Worm (Caenorhabditis elegans) whole organism, L4 larva: ENCODE data around the gene icd-1.

ENCODE experiments used
- aha-1 ChIP-seq: fragments of 150-350 bp; peaks from one replicate; lab custom pipeline; 2014; ENCODE audit warnings: missing biosample characterization, missing genetic modification characterization
- arid-1 ChIP-seq: fragments of 200-800 bp; sonication (Bioruptor generic); conservative IDR thresholded peaks from 2 replicates; pipeline ENCODE4 v1.3.6; 2022; ENCODE audit warnings: missing genetic modification reagents, missing genetic modification characterization, missing compliant biosample characterization
- lsy-2 ChIP-seq, 2 experiments: fragments of 150-350 bp in 1 of 2; sonication (generic microtip) in 1 of 2; optimal IDR thresholded peaks; 2 replicates each; lab custom pipeline; 2014 to 2017; ENCODE audit warnings: missing biosample characterization in 2 of 2, missing genetic modification characterization in 2 of 2
- snpc-1.2 ChIP-seq: fragments of 200-800 bp; sonication (Bioruptor generic); IDR thresholded peaks from 2 replicates; pipeline ENCODE4 v1.3.6; 2022; ENCODE audit warnings: missing genetic modification reagents, missing genetic modification characterization, missing compliant biosample characterization
- snpc-4 ChIP-seq: fragments of 150-350 bp; optimal IDR thresholded peaks from 2 replicates; lab custom pipeline; 2014; ENCODE audit warnings: missing biosample characterization, missing genetic modification characterization
- ztf-11 ChIP-seq: fragments of 150-350 bp; optimal IDR thresholded peaks from 2 replicates; lab custom pipeline; 2014; ENCODE audit warnings: missing biosample characterization, missing genetic modification characterization

ce11 chrII:6565077-6565476 lies 23.4 kb downstream of the icd-1 start, which contains the start of gene mpz-3:
- TF ChIP-seq aha-1 (tag; lab: Kevin White, UChicago) = peak; percentile 88
- peak; percentile 49; the same call in 1 of the 2 replicates for TF ChIP-seq snpc-1.2 (GFP tag; lab: Robert Waterston, UW)
- TF ChIP-seq lsy-2 (tag; optimal IDR thresholded peaks at IDR 0.05; lab: Kevin White, UChicago) = no peak
- TF ChIP-seq snpc-4 (tag; lab: Kevin White, UChicago) = no peak
- TF ChIP-seq arid-1 (GFP tag; lab: Robert Waterston, UW) = no peak
- no peak for TF ChIP-seq ztf-11 (tag; lab: Kevin White, UChicago)
